Worm (Caenorhabditis elegans) whole organism, L2 larva: ENCODE results near the gene spe-42.

Experiments used
- F13H6.1 ChIP-seq: sonication (generic microtip); optimal IDR thresholded peaks from 2 replicates; lab custom pipeline; 2016; ENCODE audit warnings: missing genetic modification characterization, missing compliant biosample characterization
- Y55F3AM.14 ChIP-seq: fragments of 200-800 bp; sonication (Bioruptor generic); optimal IDR thresholded peaks from 2 replicates; lab custom pipeline; 2018; ENCODE audit warnings: mild to moderate bottlenecking, missing genetic modification characterization, missing compliant biosample characterization
- alr-1 ChIP-seq: fragments of 150-350 bp; optimal IDR thresholded peaks from 2 replicates; lab custom pipeline; 2014; ENCODE audit warnings: missing biosample characterization, missing genetic modification characterization
- ama-1 ChIP-seq: fragments of 150-350 bp; optimal IDR thresholded peaks from 2 replicates; lab custom pipeline; 2018; ENCODE audit warnings: inconsistent platforms
- blmp-1 ChIP-seq: sonication (generic microtip); optimal IDR thresholded peaks from 2 replicates; lab custom pipeline; 2017; ENCODE audit warnings: missing genetic modification characterization, mild to moderate bottlenecking, missing compliant biosample characterization, antibody characterized with exemption, moderate library complexity; ENCODE audit not compliant: insufficient read depth
- ceh-16 ChIP-seq: fragments of 150-350 bp; optimal IDR thresholded peaks from 2 replicates; lab custom pipeline; 2014; ENCODE audit warnings: missing biosample characterization, missing genetic modification characterization
- crh-2 ChIP-seq: sonication (generic microtip); optimal IDR thresholded peaks from 2 replicates; lab custom pipeline; 2017; ENCODE audit warnings: missing biosample characterization, missing genetic modification characterization
- dmd-4 ChIP-seq: sonication (generic microtip); optimal IDR thresholded peaks from 2 replicates; lab custom pipeline; 2017; ENCODE audit warnings: missing biosample characterization, missing genetic modification characterization
- fos-1 ChIP-seq: fragments of 150-350 bp; optimal IDR thresholded peaks from 2 replicates; lab custom pipeline; 2014; ENCODE audit warnings: missing biosample characterization, missing genetic modification characterization
- gmeb-1 ChIP-seq: fragments of 150-350 bp; optimal IDR thresholded peaks from 2 replicates; lab custom pipeline; 2014; ENCODE audit warnings: missing biosample characterization, missing genetic modification characterization
- lin-11 ChIP-seq: fragments of 150-350 bp; sonication (generic microtip); optimal IDR thresholded peaks from 2 replicates; lab custom pipeline; 2014; ENCODE audit warnings: missing biosample characterization, missing genetic modification characterization, inconsistent platforms, mixed read lengths
- lin-13 ChIP-seq: fragments of 150-350 bp; optimal IDR thresholded peaks from 2 replicates; lab custom pipeline; 2014; ENCODE audit warnings: missing biosample characterization, missing genetic modification reagents, missing genetic modification characterization
- lin-39 ChIP-seq: fragments of 150-350 bp; optimal IDR thresholded peaks from 2 replicates; lab custom pipeline; 2014; ENCODE audit warnings: missing biosample characterization, missing genetic modification reagents, missing genetic modification characterization
- lsy-2 ChIP-seq, 2 experiments: fragments of 150-350 bp in 1 of 2; sonication (generic microtip) in 1 of 2; optimal IDR thresholded peaks; 2 replicates each; lab custom pipeline; 2014 to 2017; ENCODE audit warnings: missing biosample characterization in 2 of 2, missing genetic modification characterization in 2 of 2
- mab-5 ChIP-seq: fragments of 150-350 bp; optimal IDR thresholded peaks from 2 replicates; lab custom pipeline; 2014; ENCODE audit warnings: missing biosample characterization, missing genetic modification characterization
- mdl-1 ChIP-seq, 2 experiments: fragments of 150-350 bp in 1 of 2; sonication (generic microtip) in 1 of 2; optimal IDR thresholded peaks; 2 replicates each; lab custom pipeline; 2017; ENCODE audit warnings: missing biosample characterization in 2 of 2, missing genetic modification characterization in 2 of 2
- nhr-11 ChIP-seq: fragments of 150-350 bp; optimal IDR thresholded peaks from 2 replicates; lab custom pipeline; 2014; ENCODE audit warnings: missing biosample characterization, missing genetic modification characterization
- nhr-12 ChIP-seq: fragments of 150-350 bp; optimal IDR thresholded peaks from 2 replicates; lab custom pipeline; 2014; ENCODE audit warnings: missing biosample characterization, missing genetic modification characterization
- nhr-129 ChIP-seq: fragments of 150-350 bp; optimal IDR thresholded peaks from 2 replicates; lab custom pipeline; 2014; ENCODE audit warnings: missing biosample characterization, missing genetic modification characterization
- nhr-21 ChIP-seq: fragments of 150-350 bp; optimal IDR thresholded peaks from 2 replicates; lab custom pipeline; 2014; ENCODE audit warnings: missing biosample characterization, missing genetic modification characterization
- nhr-23 ChIP-seq: fragments of 150-350 bp; optimal IDR thresholded peaks from 2 replicates; lab custom pipeline; 2014; ENCODE audit warnings: missing biosample characterization, missing genetic modification reagents, missing genetic modification characterization
- nhr-237 ChIP-seq: fragments of 150-350 bp; optimal IDR thresholded peaks from 2 replicates; lab custom pipeline; 2014; ENCODE audit warnings: missing biosample characterization, missing genetic modification characterization
- nhr-77 ChIP-seq: fragments of 150-350 bp; optimal IDR thresholded peaks from 2 replicates; lab custom pipeline; 2014; ENCODE audit warnings: missing biosample characterization, missing genetic modification characterization
- peb-1 ChIP-seq: fragments of 150-350 bp; optimal IDR thresholded peaks from 2 replicates; lab custom pipeline; 2014; ENCODE audit warnings: missing biosample characterization, missing genetic modification characterization
- sem-4 ChIP-seq: fragments of 150-350 bp; optimal IDR thresholded peaks from 2 replicates; lab custom pipeline; 2014; ENCODE audit warnings: missing biosample characterization, missing genetic modification reagents, missing genetic modification characterization
- skn-1 ChIP-seq: sonication (generic microtip); optimal IDR thresholded peaks from 2 replicates; lab custom pipeline; 2017; ENCODE audit warnings: missing biosample characterization, missing genetic modification characterization
- sma-3 ChIP-seq: sonication (generic microtip); optimal IDR thresholded peaks from 2 replicates; lab custom pipeline; 2016; ENCODE audit warnings: missing genetic modification reagents, missing genetic modification characterization, missing compliant biosample characterization
- sma-9 ChIP-seq, 2 experiments: fragments of 150-350 bp in 1 of 2; sonication (generic microtip) in 1 of 2; optimal IDR thresholded peaks; 2 replicates each; lab custom pipeline; 2014 to 2016; ENCODE audit warnings: missing genetic modification characterization in 2 of 2, mild to moderate bottlenecking in 1 of 2, missing biosample characterization in 1 of 2, missing compliant biosample characterization in 1 of 2, missing genetic modification reagents in 1 of 2, moderate library complexity in 1 of 2
- snpc-4 ChIP-seq: fragments of 150-350 bp; optimal IDR thresholded peaks from 2 replicates; lab custom pipeline; 2014; ENCODE audit warnings: missing biosample characterization, missing genetic modification characterization
- unc-39 ChIP-seq: fragments of 150-350 bp; optimal IDR thresholded peaks from 2 replicates; lab custom pipeline; 2014; ENCODE audit warnings: missing biosample characterization, missing genetic modification characterization
- unc-55 ChIP-seq: fragments of 150-350 bp; sonication (generic microtip); optimal IDR thresholded peaks from 3 replicates; lab custom pipeline; 2014; ENCODE audit warnings: missing biosample characterization, missing genetic modification reagents, missing genetic modification characterization
- unc-62 ChIP-seq: fragments of 150-350 bp; optimal IDR thresholded peaks from 2 replicates; lab custom pipeline; 2014; ENCODE audit warnings: missing biosample characterization, missing genetic modification reagents, missing genetic modification characterization
- zag-1 ChIP-seq: fragments of 150-350 bp; optimal IDR thresholded peaks from 2 replicates; lab custom pipeline; 2014; ENCODE audit warnings: missing biosample characterization, missing genetic modification characterization
- ztf-1 ChIP-seq: fragments of 200-800 bp; sonication (Bioruptor generic); conservative IDR thresholded peaks from 2 replicates; pipeline ENCODE4 v1.3.6; 2022; ENCODE audit warnings: missing genetic modification characterization, missing compliant biosample characterization

Gene spe-42

ce11 chrV:11697482-11697881 lies 39.3 kb downstream of the spe-42 start:
- TF ChIP-seq zag-1 (peak; percentile 6), F13H6.1 (no peak), nhr-23 (tag; lab: Kevin White, UChicago) (no peak), nhr-12 (tag; lab: Kevin White, UChicago) (no peak), nhr-129 (tag; lab: Kevin White, UChicago) (no peak), nhr-77 (tag; lab: Kevin White, UChicago) (no peak), lsy-2 (tag; optimal IDR thresholded peaks at IDR 0.05; lab: Kevin White, UChicago) (peak in 1 of 2 experiments; percentile 16), mdl-1 (tag; optimal IDR thresholded peaks at IDR 0.05; lab: Kevin White, UChicago) (no peak), ceh-16 (tag; lab: Kevin White, UChicago) (no peak), dmd-4 (tag; lab: Kevin White, UChicago) (no peak), crh-2 (peak; percentile 28), sem-4 (tag; lab: Kevin White, UChicago) (peak; percentile 66)

ce11 chrV:11695597-11695996 lies 41.2 kb downstream of the spe-42 start, which contains the start of gene W05E10.5:
W05E10.5 (minus strand) TSS chrV:11695697.
- TF ChIP-seq mdl-1 (tag; optimal IDR thresholded peaks at IDR 0.05; lab: Kevin White, UChicago) (no peak), nhr-77 (tag; lab: Kevin White, UChicago) (no peak), snpc-4 (tag; lab: Kevin White, UChicago) (no peak), ztf-1 (GFP tag; lab: Robert Waterston, UW) (no peak), ama-1 (lab: Kevin White, UChicago) (no peak), nhr-237 (tag; lab: Kevin White, UChicago) (no peak)

- no peak for TF ChIP-seq gmeb-1
- no peak for TF ChIP-seq lin-13 (GFP tag; lab: Kevin White, UChicago)
- TF ChIP-seq unc-55 (GFP tag; lab: Kevin White, UChicago), result no peak
- no peak for TF ChIP-seq nhr-11 (tag; lab: Kevin White, UChicago)
- no peak for TF ChIP-seq alr-1
- TF ChIP-seq sma-3 (GFP tag; lab: Kevin White, UChicago), result no peak
- peak; percentile 84 for TF ChIP-seq fos-1 (tag; lab: Kevin White, UChicago)
- peak; percentile 38 for TF ChIP-seq skn-1 (tag; lab: Kevin White, UChicago)
- no peak for TF ChIP-seq nhr-21
- TF ChIP-seq mab-5 (tag; lab: Kevin White, UChicago), result no peak
- TF ChIP-seq zag-1, result no peak
- TF ChIP-seq unc-62 (GFP tag; lab: Kevin White, UChicago), result no peak
- no peak for TF ChIP-seq blmp-1 (tag; lab: Kevin White, UChicago)
- no peak for TF ChIP-seq snpc-4 (tag; lab: Kevin White, UChicago)
- no peak for TF ChIP-seq lin-11 (tag; lab: Kevin White, UChicago)
Observed at ce11 chrV:11691553-11691952, 45.2 kb downstream of the spe-42 start, which contains the start of gene W05E10.1. W05E10.1 (minus strand) TSS chrV:11691691.

ce11 chrV:11686877-11687276 lies 49.9 kb downstream of the spe-42 start, which contains the start of gene W05E10.2:
W05E10.2 (plus strand) TSS chrV:11687177.
- no peak for TF ChIP-seq sma-9 (GFP tag; optimal IDR thresholded peaks at IDR 0.05; lab: Kevin White, UChicago)
- TF ChIP-seq sma-9 (tag; optimal IDR thresholded peaks at IDR 0.05; lab: Kevin White, UChicago), result no peak
- no peak for TF ChIP-seq nhr-23 (tag; lab: Kevin White, UChicago)
- no peak for TF ChIP-seq crh-2
- TF ChIP-seq Y55F3AM.14 (GFP tag; lab: Kevin White, UChicago), result no peak
- no peak for TF ChIP-seq peb-1 (tag; lab: Kevin White, UChicago)
- no peak for TF ChIP-seq nhr-77 (tag; lab: Kevin White, UChicago)
- TF ChIP-seq dmd-4 (tag; lab: Kevin White, UChicago), result no peak
- no peak for TF ChIP-seq gmeb-1
- no peak for TF ChIP-seq nhr-12 (tag; lab: Kevin White, UChicago)
- TF ChIP-seq unc-39 (tag; lab: Kevin White, UChicago), result no peak
- TF ChIP-seq lin-13 (GFP tag; lab: Kevin White, UChicago), result no peak
- TF ChIP-seq lin-39, result no peak
- TF ChIP-seq zag-1, result no peak
